Worm (Caenorhabditis elegans) whole organism, L4 larva: ENCODE results near the gene K02G10.15.
A peak's percentile ranks its signal among the peaks of the same experiment; 100 is the strongest.

Source experiments
- F26F4.8 ChIP-seq: fragments of 200-800 bp; sonication (Bioruptor generic); conservative IDR thresholded peaks from 2 replicates; pipeline ENCODE4 v1.3.6; 2022; ENCODE audit warnings: missing genetic modification characterization, missing compliant biosample characterization
- F37D6.2 ChIP-seq: sonication (generic microtip); optimal IDR thresholded peaks from 2 replicates; lab custom pipeline; 2016; ENCODE audit warnings: mild to moderate bottlenecking, missing genetic modification characterization, missing compliant biosample characterization
- F49E8.2 ChIP-seq: sonication (generic microtip); optimal IDR thresholded peaks from 2 replicates; lab custom pipeline; 2016; ENCODE audit warnings: missing compliant biosample characterization, mild to moderate bottlenecking, missing genetic modification characterization, borderline replicate concordance
- R02D3.7 ChIP-seq: fragments of 150-350 bp; sonication (generic microtip); optimal IDR thresholded peaks from 3 replicates; lab custom pipeline; 2014; ENCODE audit warnings: missing biosample characterization, missing genetic modification characterization
- T20F7.1 ChIP-seq: fragments of 200-800 bp; sonication (Bioruptor generic); optimal IDR thresholded peaks from 2 replicates; lab custom pipeline; 2018; ENCODE audit warnings: mild to moderate bottlenecking, missing genetic modification characterization, missing compliant biosample characterization
- Y48G9A.11 ChIP-seq: fragments of 200-800 bp; sonication (Bioruptor generic); IDR thresholded peaks from 2 replicates; pipeline ENCODE4 v1.3.6; 2022; ENCODE audit warnings: missing genetic modification reagents, missing genetic modification characterization, missing compliant biosample characterization
- ZK337.2 ChIP-seq: fragments of 200-800 bp; sonication (Bioruptor generic); IDR thresholded peaks from 2 replicates; pipeline ENCODE4 v1.3.6; 2022; ENCODE audit warnings: missing genetic modification reagents, missing genetic modification characterization, missing compliant biosample characterization
- aly-2 ChIP-seq: sonication (generic microtip); optimal IDR thresholded peaks from 2 replicates; lab custom pipeline; 2018; ENCODE audit warnings: missing biosample characterization, missing genetic modification characterization
- attf-4 ChIP-seq: sonication (generic microtip); optimal IDR thresholded peaks from 3 replicates; lab custom pipeline; 2017; ENCODE audit warnings: missing biosample characterization, missing genetic modification characterization
- ceh-82 ChIP-seq: sonication (generic microtip); optimal IDR thresholded peaks from 2 replicates; lab custom pipeline; 2017; ENCODE audit warnings: missing biosample characterization, missing genetic modification characterization
- ces-1 ChIP-seq: fragments of 150-350 bp; sonication (generic microtip); optimal IDR thresholded peaks from 4 replicates; lab custom pipeline; 2014; ENCODE audit warnings: missing biosample characterization, missing genetic modification reagents, missing genetic modification characterization
- daf-16 ChIP-seq, 3 experiments: sonication (generic microtip); optimal IDR thresholded peaks; 2 replicates each; lab custom pipeline; 2016 to 2017; ENCODE audit warnings: missing genetic modification characterization in 3 of 3, missing genetic modification reagents in 3 of 3, mild to moderate bottlenecking in 2 of 3, missing compliant biosample characterization in 2 of 3, missing biosample characterization in 1 of 3, moderate library complexity in 1 of 3
- daf-8 ChIP-seq: fragments of 200-800 bp; sonication (Bioruptor generic); IDR thresholded peaks from 2 replicates; pipeline ENCODE4 v1.3.6; 2022; ENCODE audit warnings: missing genetic modification characterization, missing compliant biosample characterization
- duxl-1 ChIP-seq: sonication (generic microtip); optimal IDR thresholded peaks from 2 replicates; lab custom pipeline; 2016; ENCODE audit warnings: mild to moderate bottlenecking, missing genetic modification characterization, moderate library complexity, missing compliant biosample characterization; ENCODE audit not compliant: poor library complexity
- dve-1 ChIP-seq: sonication (generic microtip); optimal IDR thresholded peaks from 2 replicates; lab custom pipeline; 2017; ENCODE audit warnings: antibody characterized with exemption, mild to moderate bottlenecking, missing genetic modification characterization, missing compliant biosample characterization; ENCODE audit not compliant: insufficient read depth
- hlh-11 ChIP-seq: fragments of 200-800 bp; sonication (Bioruptor generic); optimal IDR thresholded peaks from 2 replicates; lab custom pipeline; 2018; ENCODE audit warnings: mild to moderate bottlenecking, missing genetic modification characterization, missing compliant biosample characterization
- hlh-30 ChIP-seq: sonication (generic microtip); optimal IDR thresholded peaks from 2 replicates; lab custom pipeline; 2017; ENCODE audit warnings: antibody characterized with exemption, mild to moderate bottlenecking, missing genetic modification characterization, missing compliant biosample characterization; ENCODE audit not compliant: insufficient read depth
- lin-1 ChIP-seq: fragments of 200-800 bp; sonication (Bioruptor generic); IDR thresholded peaks from 2 replicates; pipeline ENCODE4 v1.3.6; 2022; ENCODE audit warnings: missing genetic modification reagents, missing genetic modification characterization, missing compliant biosample characterization
- mdl-1 ChIP-seq, 2 experiments: fragments of 150-350 bp in 1 of 2; sonication (generic microtip) in 1 of 2; optimal IDR thresholded peaks; 2 replicates each; lab custom pipeline; 2014 to 2017; ENCODE audit warnings: missing biosample characterization in 2 of 2, missing genetic modification characterization in 2 of 2
- mes-2 ChIP-seq: sonication (generic microtip); optimal IDR thresholded peaks from 2 replicates; lab custom pipeline; 2016; ENCODE audit warnings: missing genotype, mild to moderate bottlenecking, missing genetic modification characterization, missing compliant biosample characterization; ENCODE audit not compliant: poor library complexity, severe bottlenecking
- nhr-102 ChIP-seq: sonication (generic microtip); optimal IDR thresholded peaks from 2 replicates; lab custom pipeline; 2016; ENCODE audit warnings: mild to moderate bottlenecking, missing genetic modification characterization, moderate library complexity, missing compliant biosample characterization
- nhr-237 ChIP-seq: sonication (generic microtip); optimal IDR thresholded peaks from 2 replicates; lab custom pipeline; 2017; ENCODE audit warnings: missing biosample characterization, missing genetic modification characterization
- nhr-28 ChIP-seq: fragments of 150-350 bp; optimal IDR thresholded peaks from 2 replicates; lab custom pipeline; 2014; ENCODE audit warnings: missing biosample characterization, missing genetic modification characterization
- nhr-42 ChIP-seq: fragments of 200-800 bp; sonication (Bioruptor generic); IDR thresholded peaks from 2 replicates; pipeline ENCODE4 v1.3.6; 2022; ENCODE audit warnings: missing genetic modification characterization, missing compliant biosample characterization
- nhr-48 ChIP-seq: sonication (generic microtip); optimal IDR thresholded peaks from 2 replicates; lab custom pipeline; 2016; ENCODE audit warnings: mild to moderate bottlenecking, missing genetic modification characterization, missing compliant biosample characterization
- nhr-77 ChIP-seq: fragments of 150-350 bp; optimal IDR thresholded peaks from 2 replicates; lab custom pipeline; 2014; ENCODE audit warnings: missing biosample characterization, missing genetic modification characterization
- spr-1 ChIP-seq: sonication (generic microtip); optimal IDR thresholded peaks from 2 replicates; lab custom pipeline; 2016; ENCODE audit warnings: mild to moderate bottlenecking, missing genetic modification characterization, missing compliant biosample characterization
- tag-97 ChIP-seq: fragments of 200-800 bp; sonication (Bioruptor generic); IDR thresholded peaks from 2 replicates; pipeline ENCODE4 v1.3.6; 2022; ENCODE audit warnings: missing genetic modification characterization, missing compliant biosample characterization
- unc-130 ChIP-seq: sonication (generic microtip); optimal IDR thresholded peaks from 2 replicates; lab custom pipeline; 2016; ENCODE audit warnings: missing genetic modification reagents, missing genetic modification characterization, missing compliant biosample characterization
- unc-62 ChIP-seq, 3 experiments: fragments of 150-350 bp in 1 of 3; sonication (generic microtip); optimal IDR thresholded peaks in 2 of 3; peaks in 1 of 3; 1 replicate in 1 of 3; 2 replicates in 2 of 3; lab custom pipeline; 2014 to 2017; ENCODE audit warnings: missing biosample characterization in 3 of 3, missing genetic modification characterization in 3 of 3, missing genetic modification reagents in 3 of 3, missing genotype in 1 of 3

Gene K02G10.15

DNA sequence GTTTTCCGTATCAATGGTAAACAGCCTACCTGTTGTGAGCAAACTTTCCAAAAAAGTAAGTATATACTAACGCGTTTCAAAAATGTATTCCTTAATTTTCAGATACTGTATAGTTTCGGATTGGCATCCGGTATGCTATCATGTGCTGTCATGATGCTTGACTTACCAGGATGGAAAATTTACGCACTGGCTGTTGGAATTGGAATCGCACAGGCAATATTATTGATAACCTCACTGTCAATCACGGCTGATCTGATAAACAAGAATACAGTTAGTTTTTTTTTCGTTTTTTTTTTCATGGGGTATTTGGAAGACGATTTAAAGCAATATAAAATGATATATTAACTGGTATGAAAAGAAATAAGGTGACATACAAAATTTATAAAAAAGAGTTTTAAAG lies 10.7 kb downstream of the K02G10.15 start (continued):
- TF ChIP-seq attf-4 (tag; lab: Kevin White, UChicago) (no peak), spr-1 (tag; lab: Kevin White, UChicago) (no peak), nhr-77 (tag; lab: Kevin White, UChicago) (no peak), hlh-30 (tag; lab: Kevin White, UChicago) (no peak), dve-1 (peak; percentile 53)

- TF ChIP-seq mes-2 (peak; percentile 21), nhr-28 (tag; lab: Kevin White, UChicago) (no peak), nhr-42 (GFP tag; lab: Robert Waterston, UW) (no peak), R02D3.7 (no peak)
These were observed 14.7 kb downstream of the K02G10.15 start, which contains the start of gene mfsd-12 for ce11 chrX:4667788-4668187. mfsd-12 (plus strand) TSS chrX:4668088.

DNA sequence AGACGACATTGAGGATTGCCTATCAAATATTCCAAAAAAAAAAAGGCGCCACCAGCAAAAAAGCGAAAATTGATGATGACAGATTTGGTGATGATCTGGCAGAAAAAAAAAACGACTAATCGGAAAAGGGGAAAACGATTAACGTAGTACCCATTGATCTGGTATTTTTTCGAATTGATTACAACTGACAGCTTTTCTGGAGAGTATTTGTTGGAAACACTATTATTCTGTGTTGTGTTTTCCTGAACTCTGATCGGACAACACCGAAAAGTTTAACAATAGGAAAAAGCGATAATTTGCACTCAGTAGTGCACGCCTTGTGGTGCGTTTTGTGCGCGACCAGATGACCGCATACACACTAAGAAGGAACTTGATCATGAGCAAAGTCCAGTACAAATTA lies 17.9 kb downstream of the K02G10.15 start:
- peak in 1 of 2 experiments; percentile 77 for TF ChIP-seq unc-62 (GFP tag; optimal IDR thresholded peaks at IDR 0.05 in 1 of 2; lab: Kevin White, UChicago)
- no peak for TF ChIP-seq unc-62 (tag; optimal IDR thresholded peaks at IDR 0.05; lab: Kevin White, UChicago)
- TF ChIP-seq hlh-11 = peak; percentile 13
- TF ChIP-seq F49E8.2 (tag; lab: Kevin White, UChicago) = no peak
- TF ChIP-seq ZK337.2 (GFP tag; lab: Robert Waterston, UW) = no peak
- TF ChIP-seq nhr-28 (tag; lab: Kevin White, UChicago) = peak; percentile 41
- TF ChIP-seq nhr-48 (tag; lab: Kevin White, UChicago) = peak; percentile 50

DNA sequence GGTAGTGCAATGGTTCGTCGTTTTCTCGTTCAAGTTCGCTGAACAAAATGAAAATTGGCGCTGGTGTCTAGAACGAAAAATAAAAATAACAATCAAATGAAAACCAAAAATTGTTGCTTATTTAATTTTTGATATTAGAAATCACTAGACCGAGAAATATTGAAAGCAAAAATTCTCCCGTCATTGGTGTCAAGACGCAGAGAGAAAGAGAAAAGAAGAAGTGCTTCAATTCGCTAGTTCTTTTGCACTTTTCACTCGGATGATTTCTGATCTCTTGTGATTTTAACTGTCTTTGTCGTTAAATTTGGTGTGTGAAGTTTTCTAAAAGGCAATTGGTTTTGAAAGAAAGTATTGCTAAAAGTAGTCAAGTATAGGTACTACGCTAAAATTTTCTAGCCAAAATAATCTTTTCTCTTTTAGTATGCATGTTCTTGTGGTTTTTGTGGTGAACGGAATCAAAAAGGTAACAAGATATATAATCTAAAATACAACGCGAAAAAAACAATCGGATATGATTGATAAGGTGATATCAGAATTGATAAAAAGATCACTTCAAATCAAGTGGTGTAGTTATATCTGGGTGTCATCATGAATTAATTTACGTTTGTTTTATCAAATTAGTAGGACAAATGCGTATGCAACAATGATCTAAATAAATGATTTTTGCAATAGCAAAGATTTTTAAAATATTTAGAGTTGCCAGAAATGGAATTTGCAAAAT lies 19.4 kb downstream of the K02G10.15 start:
- TF ChIP-seq unc-130 (GFP tag; lab: Kevin White, UChicago) (no peak), F37D6.2 (no peak), dve-1 (peak; percentile 38), unc-62 (GFP tag; optimal IDR thresholded peaks at IDR 0.05 in 1 of 2; lab: Kevin White, UChicago) (peak in 1 of 2 experiments; percentile 17), unc-62 (tag; optimal IDR thresholded peaks at IDR 0.05; lab: Kevin White, UChicago) (no peak), daf-8 (no peak), T20F7.1 (GFP tag; lab: Kevin White, UChicago) (no peak), nhr-77 (tag; lab: Kevin White, UChicago) (no peak), Y48G9A.11 (GFP tag; lab: Robert Waterston, UW) (no peak), nhr-237 (tag; lab: Kevin White, UChicago) (no peak), nhr-42 (GFP tag; lab: Robert Waterston, UW) (no peak), daf-16 (GFP tag; optimal IDR thresholded peaks at IDR 0.05; lab: Kevin White, UChicago) (no peak), daf-16 (tag; optimal IDR thresholded peaks at IDR 0.05; lab: Kevin White, UChicago) (peak; percentile 44), nhr-102 (tag; lab: Kevin White, UChicago) (no peak), attf-4 (tag; lab: Kevin White, UChicago) (no peak), duxl-1 (tag; lab: Kevin White, UChicago) (no peak), F26F4.8 (GFP tag; lab: Robert Waterston, UW) (no peak), F49E8.2 (tag; lab: Kevin White, UChicago) (no peak), aly-2 (no peak), ces-1 (no peak), tag-97 (GFP tag; lab: Robert Waterston, UW) (no peak), ceh-82 (tag; lab: Kevin White, UChicago) (no peak), hlh-11 (no peak), nhr-28 (tag; lab: Kevin White, UChicago) (peak; percentile 47), mdl-1 (tag; optimal IDR thresholded peaks at IDR 0.05; lab: Kevin White, UChicago) (peak in 1 of 2 experiments; percentile 31), lin-1 (no peak)
